Fruit fly (Drosophila melanogaster): ENCODE data around the gene CG13978.

DNA sequence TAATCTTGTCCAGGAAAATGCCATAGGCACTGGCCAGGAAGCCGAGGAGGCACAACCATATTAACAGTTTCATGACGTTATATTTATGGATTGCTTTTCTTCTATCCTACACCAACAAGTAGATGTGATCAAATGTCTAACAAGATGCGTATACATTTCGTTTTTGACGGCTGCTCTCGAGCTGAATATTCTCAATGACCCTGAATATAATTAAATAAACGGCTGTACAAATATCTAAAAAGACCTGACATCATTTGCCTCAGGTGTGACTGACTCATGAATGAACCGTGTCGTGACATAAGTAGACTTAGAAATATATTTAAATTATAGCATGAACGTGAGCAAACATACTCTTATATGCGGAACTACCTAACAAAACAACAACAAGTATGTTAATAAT is 38.9 kb downstream of the CG13978 start, which contains the start of gene CG5402:
- TF ChIP-seq Ets21C (GFP tag; optimal IDR thresholded peaks at IDR 0.05): no peak
- no peak for TF ChIP-seq Blimp-1 (GFP tag; optimal IDR thresholded peaks at IDR 0.05)
- no peak for TF ChIP-seq CG3032 (tag; optimal IDR thresholded peaks at IDR 0.05)
- no peak for TF ChIP-seq Ets96B (tag; optimal IDR thresholded peaks at IDR 0.05)
- no peak for TF ChIP-seq CG34406 (GFP tag; optimal IDR thresholded peaks at IDR 0.05)
- no peak for TF ChIP-seq Gug (GFP tag; IDR thresholded peaks at IDR 0.05)
- no peak for TF ChIP-seq CG7368 (GFP tag; optimal IDR thresholded peaks at IDR 0.05)
- TF ChIP-seq CG16779 (tag; optimal IDR thresholded peaks at IDR 0.05): no peak
- no peak for TF ChIP-seq Sox15 (GFP tag; optimal IDR thresholded peaks at IDR 0.05)
- no peak for TF ChIP-seq fkh (GFP tag; optimal IDR thresholded peaks at IDR 0.05)
- TF ChIP-seq CG11902 (GFP tag; optimal IDR thresholded peaks at IDR 0.05): no peak
- TF ChIP-seq net (GFP tag; optimal IDR thresholded peaks at IDR 0.05): no peak
- TF ChIP-seq Hr39 (GFP tag; optimal IDR thresholded peaks at IDR 0.05): no peak

All from whole organism, prepupa.